Worm (Caenorhabditis elegans) whole organism, early embryonic: ENCODE results near the gene oac-23.

Source experiments
- B0310.2 ChIP-seq: sonication (generic microtip); optimal IDR thresholded peaks from 2 replicates; lab custom pipeline; 2016; ENCODE audit warnings: mild to moderate bottlenecking, missing genetic modification characterization, missing compliant biosample characterization
- F13C5.2 ChIP-seq: sonication (generic microtip); optimal IDR thresholded peaks from 2 replicates; lab custom pipeline; 2017; ENCODE audit warnings: mild to moderate bottlenecking, missing genetic modification characterization, inconsistent platforms, missing compliant biosample characterization
- aly-1 ChIP-seq: sonication (generic microtip); optimal IDR thresholded peaks from 2 replicates; lab custom pipeline; 2016; ENCODE audit warnings: missing genetic modification characterization, missing compliant biosample characterization
- ama-1 ChIP-seq: fragments of 150-350 bp; optimal IDR thresholded peaks from 2 replicates; lab custom pipeline; 2014
- ceh-13 ChIP-seq: fragments of 200-800 bp; sonication (Bioruptor generic); optimal IDR thresholded peaks from 2 replicates; lab custom pipeline; 2018; ENCODE audit warnings: mild to moderate bottlenecking, missing genetic modification characterization, missing compliant biosample characterization
- ceh-36 ChIP-seq: sonication (generic microtip); optimal IDR thresholded peaks from 2 replicates; lab custom pipeline; 2016; ENCODE audit warnings: missing genetic modification characterization, inconsistent platforms, missing compliant biosample characterization
- ets-7 ChIP-seq: sonication (generic microtip); optimal IDR thresholded peaks from 2 replicates; lab custom pipeline; 2016; ENCODE audit warnings: missing genotype, missing genetic modification characterization, missing compliant biosample characterization
- flt-1 ChIP-seq: fragments of 200-800 bp; sonication (Bioruptor generic); IDR thresholded peaks from 2 replicates; pipeline ENCODE4 v1.3.6; 2022; ENCODE audit warnings: missing genetic modification characterization, missing compliant biosample characterization
- hmbx-1 ChIP-seq: sonication (generic microtip); optimal IDR thresholded peaks from 2 replicates; lab custom pipeline; 2016; ENCODE audit warnings: mild to moderate bottlenecking, missing genetic modification characterization, missing compliant biosample characterization
- hmg-4 ChIP-seq: fragments of 200-800 bp; sonication (Bioruptor generic); optimal IDR thresholded peaks from 2 replicates; lab custom pipeline; 2018; ENCODE audit warnings: mild to moderate bottlenecking, missing genetic modification characterization, missing compliant biosample characterization
- hnd-1 ChIP-seq: sonication (generic microtip); optimal IDR thresholded peaks from 2 replicates; lab custom pipeline; 2016; ENCODE audit warnings: missing genetic modification characterization, missing compliant biosample characterization
- pes-1 ChIP-seq: fragments of 200-800 bp; sonication (Bioruptor generic); IDR thresholded peaks from 2 replicates; pipeline ENCODE4 v1.3.6; 2022; ENCODE audit warnings: missing genetic modification reagents, missing genetic modification characterization, missing compliant biosample characterization
- scrt-1 ChIP-seq: fragments of 200-800 bp; sonication (Bioruptor generic); IDR thresholded peaks from 2 replicates; pipeline ENCODE4 v1.3.6; 2022; ENCODE audit warnings: missing genetic modification characterization, missing compliant biosample characterization
- sea-1 ChIP-seq: fragments of 200-800 bp; sonication (Bioruptor generic); conservative IDR thresholded peaks from 2 replicates; pipeline ENCODE4 v1.3.6; 2022; ENCODE audit warnings: missing genetic modification characterization, missing compliant biosample characterization
- tbx-11 ChIP-seq: fragments of 200-800 bp; sonication (Bioruptor generic); IDR thresholded peaks from 2 replicates; pipeline ENCODE4 v1.3.6; 2022; ENCODE audit warnings: missing genetic modification characterization, missing compliant biosample characterization
- tbx-37 ChIP-seq: fragments of 200-800 bp; sonication (Bioruptor generic); conservative IDR thresholded peaks from 2 replicates; pipeline ENCODE4 v1.3.6; 2022; ENCODE audit warnings: missing genetic modification reagents, missing genetic modification characterization, missing compliant biosample characterization
- tra-4 ChIP-seq: sonication (generic microtip); optimal IDR thresholded peaks from 2 replicates; lab custom pipeline; 2017; ENCODE audit warnings: missing genetic modification characterization, missing compliant biosample characterization

The oac-23 gene

ce11 chrIV:3888963-3889362 lies 7.7 kb downstream of the oac-23 start, which contains the start of gene oac-21:
TSS of gene oac-21 (plus strand) at chrIV:3889263.
- no peak for TF ChIP-seq ceh-36 (tag; lab: Kevin White, UChicago)

ce11 chrIV:3892027-3892426 lies 10.8 kb downstream of the oac-23 start, which contains the start of gene F56D6.9:
TSS of gene F56D6.9 (plus strand) at chrIV:3892327.
- TF ChIP-seq aly-1 (tag; lab: Kevin White, UChicago), result no peak

- TF ChIP-seq hnd-1 (tag; lab: Kevin White, UChicago) (no peak), ceh-36 (tag; lab: Kevin White, UChicago) (no peak), tbx-11 (no peak), hmg-4 (no peak), B0310.2 (tag; lab: Kevin White, UChicago) (no peak), scrt-1 (no peak), ceh-13 (no peak), hmbx-1 (no peak), pes-1 (no peak), ama-1 (no peak), aly-1 (tag; lab: Kevin White, UChicago) (no peak), tbx-37 (no peak), flt-1 (GFP tag; lab: Robert Waterston, UW) (no peak), ets-7 (tag; lab: Kevin White, UChicago) (no peak), tra-4 (tag; lab: Kevin White, UChicago) (no peak), F13C5.2 (no peak), sea-1 (GFP tag; lab: Robert Waterston, UW) (no peak)
These were observed 12.8 kb downstream of the oac-23 start, which contains the start of gene F56D6.8 for ce11 chrIV:3894004-3894480. TSS of gene F56D6.8 (minus strand) at chrIV:3894430.

- TF ChIP-seq pes-1, result no peak
- no peak for TF ChIP-seq hmg-4
- TF ChIP-seq aly-1 (tag; lab: Kevin White, UChicago), result no peak
- no peak for TF ChIP-seq tbx-37
- TF ChIP-seq ets-7 (tag; lab: Kevin White, UChicago), result no peak
- TF ChIP-seq sea-1 (GFP tag; lab: Robert Waterston, UW), result no peak
- no peak for TF ChIP-seq hnd-1 (tag; lab: Kevin White, UChicago)
- TF ChIP-seq flt-1 (GFP tag; lab: Robert Waterston, UW), result no peak
- TF ChIP-seq ama-1, result no peak
- TF ChIP-seq scrt-1, result no peak
- TF ChIP-seq ceh-13, result no peak
- no peak for TF ChIP-seq B0310.2 (tag; lab: Kevin White, UChicago)
- TF ChIP-seq tbx-11, result no peak
- TF ChIP-seq hmbx-1, result no peak
- no peak for TF ChIP-seq ceh-36 (tag; lab: Kevin White, UChicago)
- TF ChIP-seq F13C5.2, result no peak
- TF ChIP-seq tra-4 (tag; lab: Kevin White, UChicago), result no peak
These were observed 13.5 kb downstream of the oac-23 start, which contains the start of gene dct-8 for ce11 chrIV:3894770-3895169. TSS of gene dct-8 (plus strand) at chrIV:3895070.

ce11 chrIV:3899719-3900554 lies 18.7 kb downstream of the oac-23 start, which contains the start of gene srz-62:
TSS of gene srz-62 (plus strand) at chrIV:3900504.
- no peak for TF ChIP-seq B0310.2 (tag; lab: Kevin White, UChicago)
- TF ChIP-seq flt-1 (GFP tag; lab: Robert Waterston, UW), result no peak
- no peak for TF ChIP-seq aly-1 (tag; lab: Kevin White, UChicago)
- TF ChIP-seq ama-1, result no peak
- no peak for TF ChIP-seq hnd-1 (tag; lab: Kevin White, UChicago)
- TF ChIP-seq scrt-1, result no peak

ce11 chrIV:3902955-3903354 lies 21.7 kb downstream of the oac-23 start, which contains the start of gene F56D6.6:
TSS of gene F56D6.6 (plus strand) at chrIV:3903255.
- TF ChIP-seq tra-4 (tag; lab: Kevin White, UChicago) (no peak), B0310.2 (tag; lab: Kevin White, UChicago) (no peak)

ce11 chrIV:3904620-3905019 lies 23.4 kb downstream of the oac-23 start, which contains the start of gene F56D6.21:
TSS of gene F56D6.21 (plus strand) at chrIV:3904920.
- no peak for TF ChIP-seq hmbx-1
- TF ChIP-seq tra-4 (tag; lab: Kevin White, UChicago), result no peak
- TF ChIP-seq B0310.2 (tag; lab: Kevin White, UChicago), result no peak
- TF ChIP-seq hmg-4, result no peak

ce11 chrIV:3906393-3906792 lies 25.2 kb downstream of the oac-23 start, which contains the start of gene F56D6.11:
TSS of gene F56D6.11 (minus strand) at chrIV:3906493.
- no peak for TF ChIP-seq hmbx-1

- TF ChIP-seq tbx-11 (no peak), aly-1 (tag; lab: Kevin White, UChicago) (no peak), flt-1 (GFP tag; lab: Robert Waterston, UW) (no peak), scrt-1 (no peak), ceh-36 (tag; lab: Kevin White, UChicago) (no peak), sea-1 (GFP tag; lab: Robert Waterston, UW) (no peak), B0310.2 (tag; lab: Kevin White, UChicago) (no peak), pes-1 (no peak), hmg-4 (no peak), F13C5.2 (no peak), ets-7 (tag; lab: Kevin White, UChicago) (no peak), tra-4 (tag; lab: Kevin White, UChicago) (no peak), hnd-1 (tag; lab: Kevin White, UChicago) (no peak), ceh-13 (no peak)
These were observed 26.4 kb downstream of the oac-23 start, which contains the start of the genes F56D6.22 and F56D6.12 for ce11 chrIV:3907506-3908188. TSS of gene F56D6.22 (minus strand) at chrIV:3907606. TSS of gene F56D6.12 (plus strand) at chrIV:3908138.
